Fruit fly (Drosophila melanogaster) whole organism, adult: ENCODE measurements around the gene Syx13.

Experiments
- CG11617 ChIP-seq: fragments of 200-800 bp; sonication (Bioruptor generic); optimal IDR thresholded peaks from 2 replicates; lab custom pipeline; 2017; ENCODE audit warnings: mild to moderate bottlenecking, missing biosample characterization, missing genetic modification reagents, missing genetic modification characterization
- CG12768 ChIP-seq: fragments of 200-800 bp; sonication (Bioruptor generic); optimal IDR thresholded peaks from 2 replicates; lab custom pipeline; 2017; ENCODE audit warnings: missing biosample characterization, missing genetic modification characterization, mild to moderate bottlenecking, moderate library complexity, missing genetic modification reagents
- CG14711 ChIP-seq: fragments of 200-800 bp; sonication (Bioruptor generic); optimal IDR thresholded peaks from 2 replicates; lab custom pipeline; 2018; ENCODE audit warnings: missing biosample characterization, mild to moderate bottlenecking, missing genetic modification characterization, moderate library complexity
- CG1620 ChIP-seq: fragments of 200-800 bp; sonication (Bioruptor generic); optimal IDR thresholded peaks from 2 replicates; lab custom pipeline; 2016; ENCODE audit warnings: missing biosample characterization, missing genetic modification characterization
- CG33017 ChIP-seq: fragments of 200-800 bp; sonication (Bioruptor generic); optimal IDR thresholded peaks from 2 replicates; lab custom pipeline; 2018; ENCODE audit warnings: missing biosample characterization, mild to moderate bottlenecking, missing genetic modification characterization, moderate library complexity
- CG5204 ChIP-seq: fragments of 200-800 bp; sonication (Bioruptor generic); optimal IDR thresholded peaks from 2 replicates; lab custom pipeline; 2016; ENCODE audit warnings: missing biosample characterization, missing genetic modification characterization
- CG7045 ChIP-seq: fragments of 200-800 bp; sonication (Bioruptor generic); optimal IDR thresholded peaks from 2 replicates; lab custom pipeline; 2017; ENCODE audit warnings: missing biosample characterization, mild to moderate bottlenecking, missing genetic modification characterization
- CG7101 ChIP-seq: fragments of 200-800 bp; sonication (Bioruptor generic); optimal IDR thresholded peaks from 2 replicates; lab custom pipeline; 2018; ENCODE audit warnings: missing biosample characterization, mild to moderate bottlenecking, missing genetic modification characterization, moderate library complexity
- Clk ChIP-seq: fragments of 200-800 bp; sonication (Bioruptor generic); optimal IDR thresholded peaks from 2 replicates; lab custom pipeline; 2017; ENCODE audit warnings: missing biosample characterization, missing genetic modification characterization
- Crg-1 ChIP-seq: fragments of 200-800 bp; sonication (Bioruptor generic); optimal IDR thresholded peaks from 2 replicates; lab custom pipeline; 2016; ENCODE audit warnings: missing biosample characterization, missing genetic modification characterization
- Hr96 ChIP-seq: fragments of 200-800 bp; sonication (Bioruptor generic); optimal IDR thresholded peaks from 2 replicates; lab custom pipeline; 2016; ENCODE audit warnings: missing biosample characterization, missing genetic modification characterization
- Mnt ChIP-seq: fragments of 200-800 bp; sonication (Bioruptor generic); optimal IDR thresholded peaks from 2 replicates; lab custom pipeline; 2016; ENCODE audit warnings: missing biosample characterization, mild to moderate bottlenecking, missing genetic modification characterization
- bab1 ChIP-seq: fragments of 200-800 bp; sonication (Bioruptor generic); optimal IDR thresholded peaks from 3 replicates; lab custom pipeline; 2019; ENCODE audit warnings: missing biosample characterization, mild to moderate bottlenecking, missing genetic modification characterization, moderate library complexity
- cic ChIP-seq: fragments of 200-800 bp; sonication (Bioruptor generic); optimal IDR thresholded peaks from 2 replicates; lab custom pipeline; 2017; ENCODE audit warnings: missing biosample characterization, mild to moderate bottlenecking, missing genetic modification characterization, moderate library complexity
- cnc ChIP-seq, 2 experiments: fragments of >200 bp; optimal IDR thresholded peaks; 2 replicates each; lab custom pipeline; 2017
- kay ChIP-seq: fragments of 200-800 bp; sonication (Bioruptor generic); peaks from one replicate; lab custom pipeline; 2016; ENCODE audit warnings: missing biosample characterization, missing genetic modification characterization, borderline replicate concordance
- ovo ChIP-seq: fragments of 200-800 bp; sonication (Bioruptor generic); optimal IDR thresholded peaks from 2 replicates; lab custom pipeline; 2016; ENCODE audit warnings: missing biosample characterization, missing genetic modification characterization
- pad ChIP-seq: fragments of 200-800 bp; sonication (Bioruptor generic); optimal IDR thresholded peaks from 3 replicates; lab custom pipeline; 2017; ENCODE audit warnings: missing biosample characterization, missing genetic modification characterization, mild to moderate bottlenecking, moderate library complexity, missing genetic modification reagents
- tj ChIP-seq: fragments of 200-800 bp; sonication (Bioruptor generic); optimal IDR thresholded peaks from 3 replicates; lab custom pipeline; 2017; ENCODE audit warnings: missing biosample characterization, mild to moderate bottlenecking, missing genetic modification characterization, moderate library complexity
- toe ChIP-seq: fragments of 200-800 bp; sonication (Bioruptor generic); optimal IDR thresholded peaks from 2 replicates; lab custom pipeline; 2016; ENCODE audit warnings: missing biosample characterization, missing genetic modification characterization

The Syx13 gene

DNA sequence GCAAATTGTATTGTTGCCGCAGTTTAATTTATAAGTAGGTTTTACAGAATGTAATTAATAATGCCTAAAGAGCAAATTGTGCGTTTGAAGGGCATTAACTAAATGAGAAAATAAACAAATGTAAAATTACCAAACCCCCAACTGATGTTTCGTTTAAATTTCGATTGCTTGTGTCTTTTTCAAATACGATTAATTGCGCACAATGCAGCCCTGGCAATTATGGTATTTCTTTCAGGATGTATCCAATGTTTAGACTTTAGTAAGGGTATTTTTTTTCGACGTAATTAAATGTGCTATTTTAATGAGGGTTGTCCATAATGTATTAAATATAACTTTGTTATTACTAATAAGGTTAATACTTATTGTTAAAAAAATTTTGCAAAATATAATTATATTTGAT lies 3.4 kb upstream of the Syx13 start:
- TF ChIP-seq CG33017 (tag; lab: Kevin White, UChicago) (no peak), bab1 (peak; percentile 3), CG5204 (no peak), pad (no peak), CG14711 (tag; lab: Kevin White, UChicago) (no peak)

DNA sequence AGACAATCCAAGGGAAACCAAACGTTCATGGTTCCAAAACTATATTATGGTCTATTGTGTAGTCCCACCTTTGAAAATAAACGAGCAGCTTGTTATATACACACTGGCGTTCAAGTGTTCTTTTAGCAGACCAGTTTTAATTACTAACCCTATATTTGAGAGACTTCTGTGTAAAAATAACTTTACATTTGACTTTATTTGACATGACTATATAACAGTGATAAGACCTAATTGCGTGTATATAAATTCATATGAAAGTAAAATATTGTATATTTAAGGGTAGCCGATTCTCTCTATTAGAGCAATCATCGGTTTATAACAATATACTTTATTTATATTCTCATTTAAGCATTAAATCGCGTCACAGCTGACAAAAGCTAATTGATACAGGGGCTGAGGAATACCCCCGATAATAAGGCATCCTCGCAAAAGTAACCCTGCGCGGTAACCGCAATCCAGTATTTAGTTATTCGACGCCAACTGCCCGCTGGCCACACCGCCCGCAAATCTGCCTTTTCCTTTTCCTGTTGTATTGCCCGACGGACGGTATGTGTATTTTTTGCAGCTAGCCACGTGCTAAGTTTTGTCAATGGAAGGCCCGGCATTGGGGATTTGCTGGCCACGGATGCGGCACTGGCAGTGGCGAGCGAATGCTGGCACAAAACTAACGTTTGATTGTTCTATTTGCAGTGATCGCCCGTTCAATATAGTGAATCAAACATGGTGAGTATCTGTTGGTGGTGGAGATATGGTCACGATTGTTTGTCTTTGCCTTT lies 2.8 kb upstream of the Syx13 start, which contains the start of gene RpS4:
Gene RpS4, plus strand, starts transcription at position 465 of the 776 bp plus-strand sequence.
- TF ChIP-seq CG7101 (peak; percentile 91), Crg-1 (GFP tag; lab: Kevin White, UChicago) (peak; percentile 93), Hr96 (GFP tag; lab: Kevin White, UChicago) (peak; percentile 88), ovo (GFP tag; lab: Kevin White, UChicago) (peak; percentile 88), toe (GFP tag; lab: Kevin White, UChicago) (peak; percentile 81), cic (GFP tag; lab: Kevin White, UChicago) (peak; percentile 61), cnc (optimal IDR thresholded peaks at IDR 0.05; lab: Kevin White, UChicago) (no peak), CG33017 (tag; lab: Kevin White, UChicago) (peak; percentile 84), tj (GFP tag; lab: Kevin White, UChicago) (peak; percentile 71), pad (peak; percentile 79), Clk (GFP tag; lab: Kevin White, UChicago) (peak; percentile 76), CG11617 (GFP tag; lab: Kevin White, UChicago) (peak; percentile 91), CG12768 (GFP tag; lab: Kevin White, UChicago) (peak; percentile 92), CG7045 (GFP tag; lab: Kevin White, UChicago) (peak; percentile 89), bab1 (peak; percentile 93), CG14711 (tag; lab: Kevin White, UChicago) (peak; percentile 75), Mnt (GFP tag; lab: Kevin White, UChicago) (peak; percentile 98), CG5204 (no peak), CG1620 (GFP tag; lab: Kevin White, UChicago) (peak; percentile 95), kay (GFP tag; lab: Kevin White, UChicago) (no peak)

dm6 chr3L:13046758-13047157 lies 2.5 kb downstream of the Syx13 start, which contains the start of gene CG11279:
CG11279 (plus strand) TSS chr3L:13046977.
- TF ChIP-seq Mnt (GFP tag; lab: Kevin White, UChicago) (peak; percentile 26), Clk (GFP tag; lab: Kevin White, UChicago) (no peak), kay (GFP tag; lab: Kevin White, UChicago) (no peak), bab1 (peak; percentile 36), cnc (optimal IDR thresholded peaks at IDR 0.05; lab: Kevin White, UChicago) (no peak), CG11617 (GFP tag; lab: Kevin White, UChicago) (no peak)

- no peak for TF ChIP-seq toe (GFP tag; lab: Kevin White, UChicago)
- no peak for TF ChIP-seq bab1
- TF ChIP-seq CG7101 = no peak
- no peak for TF ChIP-seq cic (GFP tag; lab: Kevin White, UChicago)
- TF ChIP-seq CG12768 (GFP tag; lab: Kevin White, UChicago) = no peak
- no peak for TF ChIP-seq Mnt (GFP tag; lab: Kevin White, UChicago)
Measured at dm6 chr3L:13049671-13050070, 5.4 kb downstream of the Syx13 start.

DNA sequence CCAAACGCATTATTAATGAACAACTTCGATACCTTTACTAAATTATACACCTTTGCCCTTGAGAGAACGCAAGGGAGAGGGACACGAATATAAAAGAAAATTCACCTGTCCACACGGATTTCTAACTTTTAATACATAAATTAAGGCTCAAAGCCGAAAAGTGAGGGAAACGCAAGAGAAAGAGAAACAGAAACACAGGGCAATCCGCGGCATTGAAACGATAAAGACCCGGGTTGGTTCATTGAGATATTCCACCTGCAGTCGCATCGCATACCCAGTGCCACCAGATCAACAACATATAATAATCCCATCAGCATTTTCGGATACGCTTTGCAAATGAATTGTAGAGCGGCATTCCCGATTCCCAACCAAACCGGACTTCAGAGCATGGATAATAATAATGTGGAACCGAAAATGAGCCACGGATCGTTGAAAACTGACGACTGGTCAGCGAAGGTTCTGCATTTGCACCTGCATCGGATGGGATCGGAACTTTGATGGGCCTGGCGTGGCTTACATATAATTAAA lies 6.5 kb downstream of the Syx13 start:
- no peak for TF ChIP-seq ovo (GFP tag; lab: Kevin White, UChicago)

DNA sequence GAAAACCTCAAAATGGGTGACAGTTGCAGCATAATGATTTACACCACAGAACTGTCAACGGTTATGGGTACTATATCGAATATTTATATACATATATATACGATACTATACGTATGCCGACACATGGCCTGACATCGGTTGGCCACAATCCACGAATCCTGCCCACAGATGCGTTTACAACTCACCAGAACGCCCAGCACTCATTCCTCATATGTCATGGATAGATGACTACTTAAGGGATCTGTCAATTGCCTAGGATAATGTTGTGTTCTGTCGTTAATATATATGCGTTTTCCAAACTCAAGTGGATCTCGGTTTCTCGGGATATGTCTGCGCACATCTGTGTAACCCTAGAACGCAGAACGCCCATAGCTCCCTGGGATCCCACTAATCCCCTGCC lies 14.2 kb downstream of the Syx13 start:
- TF ChIP-seq Mnt (GFP tag; lab: Kevin White, UChicago) (no peak), Crg-1 (GFP tag; lab: Kevin White, UChicago) (no peak), tj (GFP tag; lab: Kevin White, UChicago) (no peak), toe (GFP tag; lab: Kevin White, UChicago) (no peak), Clk (GFP tag; lab: Kevin White, UChicago) (no peak), CG1620 (GFP tag; lab: Kevin White, UChicago) (no peak), ovo (GFP tag; lab: Kevin White, UChicago) (no peak), cic (GFP tag; lab: Kevin White, UChicago) (no peak), CG5204 (no peak), kay (GFP tag; lab: Kevin White, UChicago) (no peak), cnc (optimal IDR thresholded peaks at IDR 0.05; lab: Kevin White, UChicago) (no peak), Hr96 (GFP tag; lab: Kevin White, UChicago) (no peak)

DNA sequence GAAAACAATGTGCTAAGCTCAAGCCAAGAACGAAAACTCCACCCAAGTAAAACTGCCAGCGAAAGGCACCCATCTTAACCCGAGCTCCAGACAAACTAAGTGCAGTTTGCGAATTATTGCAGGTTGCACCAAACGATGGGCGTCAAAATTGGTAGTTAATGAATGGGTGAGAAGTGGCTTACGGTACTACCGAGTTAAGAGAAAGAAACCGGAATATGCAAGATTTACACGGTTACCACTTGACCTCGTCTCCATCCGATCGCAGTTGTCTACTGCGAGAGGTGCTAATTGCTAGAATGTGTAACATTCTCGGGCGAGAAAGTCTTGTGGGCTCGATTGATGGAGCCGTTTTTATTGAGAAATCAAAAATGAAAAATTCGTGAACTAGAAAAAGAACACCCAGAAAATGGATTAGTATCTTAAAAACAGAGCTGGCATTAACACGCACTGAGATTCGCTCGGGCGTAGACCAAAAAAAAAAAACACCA lies 17.1 kb downstream of the Syx13 start, which contains the start of the genes CG14115 and CG34428:
Gene CG14115, minus strand, starts transcription at position 101 of the 488 bp plus-strand sequence.
Gene CG34428, plus strand, starts transcription at position 438 of the 488 bp plus-strand sequence.
- TF ChIP-seq cic (GFP tag; lab: Kevin White, UChicago) (no peak), cnc (optimal IDR thresholded peaks at IDR 0.05; lab: Kevin White, UChicago) (no peak), Clk (GFP tag; lab: Kevin White, UChicago) (no peak), CG12768 (GFP tag; lab: Kevin White, UChicago) (no peak), CG7101 (no peak), kay (GFP tag; lab: Kevin White, UChicago) (no peak), CG1620 (GFP tag; lab: Kevin White, UChicago) (no peak), CG33017 (tag; lab: Kevin White, UChicago) (no peak), toe (GFP tag; lab: Kevin White, UChicago) (no peak), CG14711 (tag; lab: Kevin White, UChicago) (no peak), Mnt (GFP tag; lab: Kevin White, UChicago) (no peak), CG5204 (no peak), ovo (GFP tag; lab: Kevin White, UChicago) (no peak), CG11617 (GFP tag; lab: Kevin White, UChicago) (no peak)
